Worm (Caenorhabditis elegans): ENCODE data around the gene W02D7.4.

Gene W02D7.4

ce11 chrV:8323545-8323944 lies 26.1 kb upstream of the W02D7.4 start:
- TF ChIP-seq flt-1 (GFP tag; IDR thresholded peaks at IDR 0.05) (no peak), scrt-1 (GFP tag; IDR thresholded peaks at IDR 0.05) (no peak), aly-1 (tag; optimal IDR thresholded peaks at IDR 0.05) (no peak), sea-1 (GFP tag; conservative IDR thresholded peaks at IDR 0.05) (no peak), hnd-1 (tag; optimal IDR thresholded peaks at IDR 0.05) (no peak)

DNA sequence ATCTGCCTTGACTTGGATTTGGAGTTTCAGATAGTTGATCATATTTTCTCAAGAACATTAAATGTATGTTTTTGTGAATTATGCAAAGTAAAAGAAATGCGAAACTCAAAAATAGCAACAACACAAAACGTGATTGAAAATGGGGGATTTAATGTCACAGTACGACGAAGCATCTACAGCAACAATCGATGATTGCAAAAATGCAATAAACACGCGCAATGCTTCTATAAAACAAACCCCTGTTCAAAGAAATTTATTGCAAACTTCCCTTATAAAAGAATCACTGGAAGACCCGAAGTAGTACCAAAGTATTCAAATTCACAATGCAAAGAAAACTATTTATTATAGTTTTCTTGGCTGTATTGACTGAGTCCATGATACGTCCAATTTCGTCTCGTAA lies 20.7 kb upstream of the W02D7.4 start, which contains the start of gene clec-219:
Gene clec-219, plus strand, starts transcription at position 301 of the 400 bp plus-strand sequence.
- TF ChIP-seq tra-4 (tag; optimal IDR thresholded peaks at IDR 0.05) (no peak), tbx-11 (GFP tag; IDR thresholded peaks at IDR 0.05) (no peak), B0310.2 (tag; optimal IDR thresholded peaks at IDR 0.05) (no peak), sea-1 (GFP tag; conservative IDR thresholded peaks at IDR 0.05) (no peak), ama-1 (optimal IDR thresholded peaks at IDR 0.05) (no peak), F13C5.2 (tag; optimal IDR thresholded peaks at IDR 0.05) (no peak)

DNA sequence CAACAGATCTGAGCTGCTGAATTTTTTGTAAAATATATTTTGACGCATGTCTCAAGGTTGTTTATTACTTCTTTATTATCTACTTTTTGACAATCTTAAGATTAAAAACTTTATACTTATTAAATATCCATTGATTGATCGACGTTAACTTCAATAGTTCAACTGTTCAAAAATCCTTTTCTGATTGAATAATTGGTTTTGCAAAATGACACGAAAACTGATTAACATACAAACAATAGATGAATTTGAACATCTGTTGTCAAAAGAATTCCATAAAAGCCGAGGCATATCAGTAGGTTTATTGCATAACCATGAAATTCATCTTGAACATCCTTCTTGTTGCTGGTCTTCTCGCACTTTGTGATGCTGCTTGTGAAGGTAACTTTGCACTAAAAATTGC lies 13.8 kb upstream of the W02D7.4 start, which contains the start of gene W02D7.12:
Gene W02D7.12, plus strand, starts transcription at position 301 of the 400 bp plus-strand sequence.
- TF ChIP-seq ama-1 (optimal IDR thresholded peaks at IDR 0.05) (no peak), tra-4 (tag; optimal IDR thresholded peaks at IDR 0.05) (no peak), tbx-11 (GFP tag; IDR thresholded peaks at IDR 0.05) (no peak), hmbx-1 (tag; optimal IDR thresholded peaks at IDR 0.05) (no peak)

ce11 chrV:8307681-8308080 lies 10.3 kb upstream of the W02D7.4 start, which contains the start of gene clec-218:
Gene clec-218 (plus strand): TSS chrV:8307942.
- TF ChIP-seq flt-1 (GFP tag; IDR thresholded peaks at IDR 0.05) (no peak), ceh-13 (GFP tag; optimal IDR thresholded peaks at IDR 0.05) (no peak), sea-1 (GFP tag; conservative IDR thresholded peaks at IDR 0.05) (no peak), ama-1 (optimal IDR thresholded peaks at IDR 0.05) (no peak), B0310.2 (tag; optimal IDR thresholded peaks at IDR 0.05) (no peak), pes-1 (GFP tag; IDR thresholded peaks at IDR 0.05) (no peak), aly-1 (tag; optimal IDR thresholded peaks at IDR 0.05) (no peak), tbx-37 (GFP tag; conservative IDR thresholded peaks at IDR 0.05) (no peak), hmbx-1 (tag; optimal IDR thresholded peaks at IDR 0.05) (no peak), F13C5.2 (tag; optimal IDR thresholded peaks at IDR 0.05) (no peak), tra-4 (tag; optimal IDR thresholded peaks at IDR 0.05) (no peak), tbx-11 (GFP tag; IDR thresholded peaks at IDR 0.05) (no peak), hmg-4 (GFP tag; optimal IDR thresholded peaks at IDR 0.05) (no peak), ets-7 (tag; optimal IDR thresholded peaks at IDR 0.05) (no peak), hnd-1 (tag; optimal IDR thresholded peaks at IDR 0.05) (no peak)

- TF ChIP-seq ama-1 (optimal IDR thresholded peaks at IDR 0.05) (no peak), scrt-1 (GFP tag; IDR thresholded peaks at IDR 0.05) (no peak), B0310.2 (tag; optimal IDR thresholded peaks at IDR 0.05) (no peak), ceh-36 (tag; optimal IDR thresholded peaks at IDR 0.05) (no peak)
These were observed 9.6 kb upstream of the W02D7.4 start for ce11 chrV:8307013-8307412.

- no peak for TF ChIP-seq tra-4 (tag; optimal IDR thresholded peaks at IDR 0.05)
These were observed 9.0 kb upstream of the W02D7.4 start, which contains the start of gene W02D7.8 for ce11 chrV:8306366-8306765. Gene W02D7.8 (minus strand): TSS chrV:8306466.

DNA sequence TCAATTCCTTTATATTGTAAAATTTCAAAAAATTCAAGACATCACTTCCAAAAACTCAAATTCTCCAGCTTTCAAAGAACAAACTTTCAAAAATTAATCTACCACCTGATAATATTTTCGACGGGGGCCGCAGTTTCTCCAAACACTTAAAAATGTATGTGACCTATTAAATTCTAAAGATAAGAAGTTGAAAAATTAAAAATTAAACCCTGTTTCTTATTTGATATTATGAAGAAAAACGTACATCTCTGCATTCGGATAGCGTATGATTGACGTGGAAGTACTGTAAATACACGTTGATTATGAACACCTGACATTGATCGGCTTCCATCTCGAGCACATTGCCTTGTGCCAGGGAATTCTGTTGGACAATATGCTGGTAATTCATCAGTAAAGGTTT lies 8.5 kb upstream of the W02D7.4 start:
- TF ChIP-seq B0310.2 (tag; optimal IDR thresholded peaks at IDR 0.05) (no peak), tbx-11 (GFP tag; IDR thresholded peaks at IDR 0.05) (no peak), scrt-1 (GFP tag; IDR thresholded peaks at IDR 0.05) (no peak), tbx-37 (GFP tag; conservative IDR thresholded peaks at IDR 0.05) (no peak), flt-1 (GFP tag; IDR thresholded peaks at IDR 0.05) (no peak), aly-1 (tag; optimal IDR thresholded peaks at IDR 0.05) (no peak), hmbx-1 (tag; optimal IDR thresholded peaks at IDR 0.05) (no peak), ets-7 (tag; optimal IDR thresholded peaks at IDR 0.05) (no peak), hnd-1 (tag; optimal IDR thresholded peaks at IDR 0.05) (no peak), ama-1 (optimal IDR thresholded peaks at IDR 0.05) (no peak), tra-4 (tag; optimal IDR thresholded peaks at IDR 0.05) (no peak), hmg-4 (GFP tag; optimal IDR thresholded peaks at IDR 0.05) (no peak), F13C5.2 (tag; optimal IDR thresholded peaks at IDR 0.05) (no peak), sea-1 (GFP tag; conservative IDR thresholded peaks at IDR 0.05) (no peak), ceh-13 (GFP tag; optimal IDR thresholded peaks at IDR 0.05) (no peak), pes-1 (GFP tag; IDR thresholded peaks at IDR 0.05) (no peak), ceh-36 (tag; optimal IDR thresholded peaks at IDR 0.05) (no peak)

DNA sequence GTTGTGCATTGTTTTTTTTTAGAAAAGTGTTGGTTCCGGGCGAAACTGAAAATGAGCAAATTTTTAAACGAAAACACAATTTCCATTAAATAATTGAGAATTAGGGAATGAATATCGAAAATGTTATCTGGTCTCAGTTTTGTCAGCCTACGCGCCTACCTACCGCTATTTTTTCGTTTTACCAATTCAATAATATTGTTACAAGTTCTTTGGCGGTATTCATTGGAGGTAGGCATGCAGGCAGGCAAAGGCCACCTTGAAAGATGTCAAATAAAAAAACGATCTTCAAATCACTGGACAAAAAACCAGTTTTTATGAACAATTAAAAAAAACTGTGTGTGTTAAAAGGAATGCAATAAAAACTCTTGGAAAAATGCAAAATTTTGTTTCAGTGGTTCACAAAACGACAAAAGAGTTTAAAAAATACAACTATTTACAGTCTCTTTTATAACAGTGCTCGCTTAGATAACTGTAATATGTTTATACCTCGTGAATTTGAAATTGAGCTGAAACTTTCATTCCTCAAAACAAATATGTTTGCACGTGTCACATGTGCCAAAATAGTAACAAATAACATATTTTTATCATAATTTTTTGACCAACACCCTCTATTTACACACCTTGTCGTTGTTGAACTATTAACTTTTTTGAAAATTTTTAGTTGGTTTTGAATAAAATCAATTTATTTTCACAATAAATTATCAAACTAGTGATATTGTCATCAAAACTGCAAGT lies 7.2 kb upstream of the W02D7.4 start, which contains the start of gene W02D7.11:
Gene W02D7.11, minus strand, starts transcription at position 51 of the 735 bp plus-strand sequence.
- TF ChIP-seq sea-1 (GFP tag; conservative IDR thresholded peaks at IDR 0.05) (no peak), F13C5.2 (tag; optimal IDR thresholded peaks at IDR 0.05) (no peak), pes-1 (GFP tag; IDR thresholded peaks at IDR 0.05) (no peak), hmg-4 (GFP tag; optimal IDR thresholded peaks at IDR 0.05) (no peak), tbx-37 (GFP tag; conservative IDR thresholded peaks at IDR 0.05) (no peak), scrt-1 (GFP tag; IDR thresholded peaks at IDR 0.05) (no peak), tra-4 (tag; optimal IDR thresholded peaks at IDR 0.05) (no peak), flt-1 (GFP tag; IDR thresholded peaks at IDR 0.05) (no peak)

Measured in whole organism, early embryonic.